Worm (Caenorhabditis elegans): ENCODE results near the gene cest-1.2.

cest-1.2 gene

DNA sequence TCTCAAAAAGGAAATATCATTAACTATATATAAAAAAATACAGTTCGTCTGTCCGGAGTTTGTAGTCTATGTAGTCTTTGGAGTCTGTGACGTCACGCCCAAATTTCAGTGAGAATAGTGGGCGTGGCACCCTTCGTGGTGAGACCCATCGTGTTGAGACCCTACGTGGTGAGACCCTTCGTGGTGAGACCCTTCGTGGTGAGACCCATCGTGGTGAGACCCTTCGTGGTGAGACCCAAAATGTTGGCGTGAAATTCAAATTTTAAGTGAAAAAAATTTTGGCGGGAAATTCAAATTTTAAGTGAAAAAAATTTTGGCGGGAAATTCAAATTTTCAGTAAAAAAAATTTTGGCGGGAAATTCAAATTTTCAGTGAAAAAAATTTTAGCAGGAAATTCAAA lies 36.5 kb downstream of the cest-1.2 start:
- peak; percentile 25; the same call in 1 of the 2 replicates for TF ChIP-seq lin-38 (GFP tag; IDR thresholded peaks at IDR 0.05)
- TF ChIP-seq Y105C5A.15 (GFP tag; IDR thresholded peaks at IDR 0.05), result 0 out of 2 replicates have a peak, but pooled peaks have one; percentile 45
- TF ChIP-seq madf-9 (GFP tag; conservative IDR thresholded peaks at IDR 0.05), result 0 out of 2 replicates have a peak, but pooled peaks have one; percentile 13
- TF ChIP-seq nhr-41 (GFP tag; IDR thresholded peaks at IDR 0.05), result peak; percentile 16; the same call in 1 of the 2 replicates
- 0 out of 2 replicates have a peak, but pooled peaks have one; percentile 12 for TF ChIP-seq snpc-1.2 (GFP tag; IDR thresholded peaks at IDR 0.05)
- 0 out of 2 replicates have a peak, but pooled peaks have one; percentile 35 for TF ChIP-seq mdt-29 (GFP tag; IDR thresholded peaks at IDR 0.05)
- peak; percentile 7; the same call in 1 of the 2 replicates for TF ChIP-seq set-16 (GFP tag; IDR thresholded peaks at IDR 0.05)
- peak; percentile 31 for TF ChIP-seq dmd-6 (GFP tag; IDR thresholded peaks at IDR 0.05)
- 0 out of 2 replicates have a peak, but pooled peaks have one; percentile 49 for TF ChIP-seq zfp-3 (GFP tag; conservative IDR thresholded peaks at IDR 0.05)

DNA sequence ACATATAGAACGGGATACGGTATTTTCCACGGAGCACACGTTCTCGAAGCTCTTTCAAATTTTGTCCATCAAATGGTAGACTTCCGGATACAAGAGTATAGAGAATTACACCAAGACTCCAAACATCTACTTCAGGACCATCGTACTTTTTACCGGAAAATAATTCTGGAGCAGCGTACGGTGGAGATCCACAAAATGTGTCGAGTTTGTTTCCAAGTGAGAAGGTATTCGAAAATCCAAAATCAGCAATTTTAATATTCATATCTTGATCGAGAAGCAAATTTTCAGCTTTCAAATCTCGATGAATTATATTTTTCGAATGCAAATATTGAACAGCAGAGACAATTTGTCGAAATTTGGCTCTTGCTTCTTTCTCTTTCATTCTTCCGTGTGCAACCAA lies 37.5 kb downstream of the cest-1.2 start:
- peak; percentile 92 for TF ChIP-seq aha-1 (tag)
- TF ChIP-seq egl-43 (GFP tag; IDR thresholded peaks at IDR 0.05), result no peak
- TF ChIP-seq pha-4 (GFP tag; IDR thresholded peaks at IDR 0.05), result no peak
- no peak for TF ChIP-seq pha-4 (tag; optimal IDR thresholded peaks at IDR 0.05)
- TF ChIP-seq ceh-62 (tag; optimal IDR thresholded peaks at IDR 0.05), result no peak

DNA sequence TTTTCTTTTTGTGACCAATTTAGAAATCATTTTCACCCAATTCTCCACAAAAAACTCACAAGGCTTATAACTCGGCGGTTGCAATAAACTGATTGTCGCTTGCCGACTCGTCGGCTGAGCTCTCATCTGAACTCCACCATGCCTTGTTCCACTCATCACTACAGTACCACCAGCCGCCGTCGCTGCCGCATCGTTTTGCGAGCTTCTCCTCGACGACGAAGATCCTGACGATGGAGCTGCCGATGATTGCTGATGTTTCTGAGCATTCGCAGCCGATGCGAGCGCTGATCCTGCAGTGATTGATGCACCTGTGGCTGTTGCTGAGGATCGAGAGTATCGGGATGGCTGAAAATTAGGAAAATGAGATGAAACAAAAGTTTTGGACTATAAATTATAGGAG lies 40.0 kb downstream of the cest-1.2 start:
- TF ChIP-seq set-16 (GFP tag; IDR thresholded peaks at IDR 0.05) (peak; percentile 71), unc-62 (GFP tag; optimal IDR thresholded peaks at IDR 0.05 in 1 of 2) (peak in 1 of 2 experiments; percentile 75), unc-62 (tag; optimal IDR thresholded peaks at IDR 0.05) (no peak), ctbp-1 (GFP tag; IDR thresholded peaks at IDR 0.05) (no peak), lin-15B (tag; optimal IDR thresholded peaks at IDR 0.05) (no peak)

ce11 chrV:14110042-14110441 lies 50.6 kb downstream of the cest-1.2 start, which contains the start of gene H39E23.2:
TSS of gene H39E23.2 (plus strand) at chrV:14110342.
- TF ChIP-seq jun-1 (tag; optimal IDR thresholded peaks at IDR 0.05) (no peak), lin-15B (tag; optimal IDR thresholded peaks at IDR 0.05) (no peak), rbr-2 (tag; optimal IDR thresholded peaks at IDR 0.05) (no peak), hmg-1.1 (GFP tag; IDR thresholded peaks at IDR 0.05) (no peak), madf-5 (GFP tag; IDR thresholded peaks at IDR 0.05) (no peak), nhr-41 (GFP tag; IDR thresholded peaks at IDR 0.05) (no peak), skn-1 (tag; optimal IDR thresholded peaks at IDR 0.05) (no peak), fos-1 (tag; optimal IDR thresholded peaks at IDR 0.05) (no peak), sdz-12 (GFP tag; optimal IDR thresholded peaks at IDR 0.05) (no peak), D1046.2 (GFP tag; IDR thresholded peaks at IDR 0.05) (no peak), unc-39 (tag; optimal IDR thresholded peaks at IDR 0.05) (no peak), ceh-44 (GFP tag; IDR thresholded peaks at IDR 0.05) (no peak), nhr-11 (tag; optimal IDR thresholded peaks at IDR 0.05) (no peak), ceh-32 (tag; optimal IDR thresholded peaks at IDR 0.05; ENCODE audit: poor library complexity) (no peak), lim-7 (GFP tag; IDR thresholded peaks at IDR 0.05) (no peak), mdt-29 (GFP tag; IDR thresholded peaks at IDR 0.05) (no peak), T20F7.1 (GFP tag; optimal IDR thresholded peaks at IDR 0.05) (no peak), lin-38 (GFP tag; IDR thresholded peaks at IDR 0.05) (no peak)
